Fruit fly (Drosophila melanogaster) whole organism, embryonic: ENCODE data around the gene CG14245.
A peak's percentile ranks its signal among the peaks of the same experiment; 100 is the strongest.

Experiments used
- B-H1 ChIP-seq: fragments of 200-800 bp; sonication (Bioruptor generic); IDR thresholded peaks from 3 replicates; pipeline ENCODE4 v1.3.6; 2022; ENCODE audit warnings: missing biosample characterization, missing genetic modification characterization
- CG10267 ChIP-seq: fragments of 200-800 bp; sonication (Bioruptor generic); optimal IDR thresholded peaks from 2 replicates; lab custom pipeline; 2018; ENCODE audit warnings: missing biosample characterization, mild to moderate bottlenecking, missing genetic modification characterization, moderate library complexity
- CG11696 ChIP-seq: fragments of 200-800 bp; sonication (Bioruptor generic); IDR thresholded peaks from 2 replicates; pipeline ENCODE4 v1.3.6; 2022; ENCODE audit warnings: missing biosample characterization, missing genetic modification characterization
- CG15073 ChIP-seq: fragments of 200-800 bp; sonication (Bioruptor generic); optimal IDR thresholded peaks from 2 replicates; lab custom pipeline; 2016; ENCODE audit warnings: missing biosample characterization, missing genetic modification characterization
- CG15269 ChIP-seq: fragments of 200-800 bp; sonication (Bioruptor generic); optimal IDR thresholded peaks from 2 replicates; lab custom pipeline; 2018; ENCODE audit warnings: missing biosample characterization, mild to moderate bottlenecking, missing genetic modification characterization, moderate library complexity
- CG15514 ChIP-seq: fragments of 200-800 bp; sonication (Bioruptor generic); optimal IDR thresholded peaks from 3 replicates; lab custom pipeline; 2017; ENCODE audit warnings: missing biosample characterization, missing genetic modification characterization, mild to moderate bottlenecking, moderate library complexity, missing genetic modification reagents
- CG15601 ChIP-seq: fragments of 200-800 bp; sonication (Bioruptor generic); optimal IDR thresholded peaks from 3 replicates; lab custom pipeline; 2019; ENCODE audit warnings: missing biosample characterization, mild to moderate bottlenecking, missing genetic modification characterization, moderate library complexity
- CG17385 ChIP-seq: fragments of 200-800 bp; sonication (Bioruptor generic); optimal IDR thresholded peaks from 3 replicates; lab custom pipeline; 2018; ENCODE audit warnings: missing biosample characterization, mild to moderate bottlenecking, missing genetic modification characterization
- CG18599 ChIP-seq: fragments of 200-800 bp; sonication (Bioruptor generic); optimal IDR thresholded peaks from 3 replicates; lab custom pipeline; 2017; ENCODE audit warnings: missing biosample characterization, missing genetic modification characterization, mild to moderate bottlenecking, moderate library complexity, missing genetic modification reagents
- CG2120 ChIP-seq: fragments of 200-800 bp; sonication (Bioruptor generic); optimal IDR thresholded peaks from 3 replicates; lab custom pipeline; 2016; ENCODE audit warnings: missing biosample characterization, missing genetic modification characterization
- CG2199 ChIP-seq: fragments of 200-800 bp; sonication (Bioruptor generic); IDR thresholded peaks from 3 replicates; pipeline ENCODE4 v1.3.6; 2022; ENCODE audit warnings: missing biosample characterization, missing genetic modification characterization
- CG4707 ChIP-seq: fragments of 200-800 bp; sonication (Bioruptor generic); optimal IDR thresholded peaks from 2 replicates; lab custom pipeline; 2018; ENCODE audit warnings: missing biosample characterization, mild to moderate bottlenecking, missing genetic modification characterization, moderate library complexity
- CG4854 ChIP-seq: fragments of 200-800 bp; sonication (Bioruptor generic); optimal IDR thresholded peaks from 2 replicates; lab custom pipeline; 2016; ENCODE audit warnings: missing biosample characterization, missing genetic modification characterization, inconsistent platforms
- CG6175 ChIP-seq: fragments of 200-800 bp; sonication (Bioruptor generic); IDR thresholded peaks from 3 replicates; pipeline ENCODE4 v1.3.6; 2022; ENCODE audit warnings: missing biosample characterization, missing genetic modification characterization
- CG6272 ChIP-seq: fragments of 200-800 bp; sonication (Bioruptor generic); IDR thresholded peaks from 2 replicates; pipeline ENCODE4 v1.3.6; 2022; ENCODE audit warnings: missing biosample characterization, missing genetic modification characterization
- CG7786 ChIP-seq: fragments of 200-800 bp; sonication (Bioruptor generic); optimal IDR thresholded peaks from 2 replicates; lab custom pipeline; 2016; ENCODE audit warnings: missing biosample characterization, missing genetic modification characterization
- CG7839 ChIP-seq: fragments of 200-800 bp; sonication (Bioruptor generic); optimal IDR thresholded peaks from 3 replicates; lab custom pipeline; 2018; ENCODE audit warnings: missing biosample characterization, mild to moderate bottlenecking, missing genetic modification characterization, moderate library complexity
- CG8089 ChIP-seq: fragments of 200-800 bp; sonication (Bioruptor generic); optimal IDR thresholded peaks from 3 replicates; lab custom pipeline; 2016; ENCODE audit warnings: missing biosample characterization, missing genetic modification characterization
- CG9817 ChIP-seq: fragments of 200-800 bp; sonication (Bioruptor generic); optimal IDR thresholded peaks from 2 replicates; lab custom pipeline; 2018; ENCODE audit warnings: missing biosample characterization, mild to moderate bottlenecking, missing genetic modification characterization, moderate library complexity
- CG9876 ChIP-seq: fragments of 200-800 bp; sonication (Bioruptor generic); optimal IDR thresholded peaks from 2 replicates; lab custom pipeline; 2016; ENCODE audit warnings: missing biosample characterization, missing genetic modification characterization
- CkIIα-i1 ChIP-seq: fragments of 200-800 bp; sonication (Bioruptor generic); IDR thresholded peaks from 2 replicates; pipeline ENCODE4 v1.3.6; 2022; ENCODE audit warnings: missing biosample characterization, missing genetic modification characterization
- D19A ChIP-seq: fragments of 200-800 bp; optimal IDR thresholded peaks from 3 replicates; lab custom pipeline; 2019; ENCODE audit warnings: missing biosample characterization, mild to moderate bottlenecking, missing genetic modification characterization, moderate library complexity
- Eip74EF ChIP-seq, 2 experiments: fragments of 200-800 bp in 1 of 2; fragments of >200 bp in 1 of 2; sonication (Bioruptor generic) in 1 of 2; optimal IDR thresholded peaks; 2 replicates each; lab custom pipeline; 2017 to 2019; ENCODE audit warnings: missing biosample characterization in 2 of 2, missing genetic modification characterization in 2 of 2, mild to moderate bottlenecking in 1 of 2, moderate library complexity in 1 of 2
- Fer3 ChIP-seq: fragments of 200-800 bp; sonication (Bioruptor generic); optimal IDR thresholded peaks from 2 replicates; lab custom pipeline; 2018; ENCODE audit warnings: missing biosample characterization, mild to moderate bottlenecking, missing genetic modification characterization, moderate library complexity
- HLH54F ChIP-seq: fragments of 200-800 bp; sonication (Bioruptor generic); optimal IDR thresholded peaks from 3 replicates; lab custom pipeline; 2016; ENCODE audit warnings: missing biosample characterization, missing genetic modification characterization
- HmgD ChIP-seq: fragments of 200-800 bp; sonication (Bioruptor generic); optimal IDR thresholded peaks from 3 replicates; lab custom pipeline; 2016; ENCODE audit warnings: missing biosample characterization, missing genetic modification characterization
- Hsf ChIP-seq: fragments of 200-800 bp; sonication (Bioruptor generic); optimal IDR thresholded peaks from 3 replicates; lab custom pipeline; 2016; ENCODE audit warnings: missing biosample characterization, missing genetic modification characterization
- Lhr ChIP-seq: fragments of 200-800 bp; sonication (Bioruptor generic); optimal IDR thresholded peaks from 3 replicates; lab custom pipeline; 2017; ENCODE audit warnings: mild to moderate bottlenecking, missing biosample characterization, missing genetic modification reagents, missing genetic modification characterization
- Mrtf ChIP-seq: fragments of 200-800 bp; sonication (Bioruptor generic); IDR thresholded peaks from 3 replicates; pipeline ENCODE4 v1.3.6; 2022; ENCODE audit warnings: missing biosample characterization, missing genetic modification characterization
- Ptx1 ChIP-seq: fragments of 200-800 bp; sonication (Bioruptor generic); IDR thresholded peaks from 2 replicates; pipeline ENCODE4 v1.3.6; 2022; ENCODE audit warnings: missing biosample characterization, missing genetic modification characterization
- Rx ChIP-seq: fragments of 200-800 bp; sonication (Bioruptor generic); IDR thresholded peaks from 2 replicates; pipeline ENCODE4 v1.3.6; 2022; ENCODE audit warnings: missing biosample characterization, missing genetic modification characterization
- Sox102F ChIP-seq: fragments of 200-800 bp; sonication (Bioruptor generic); optimal IDR thresholded peaks from 2 replicates; lab custom pipeline; 2018; ENCODE audit warnings: missing biosample characterization, mild to moderate bottlenecking, missing genetic modification characterization, moderate library complexity
- Tbp ChIP-seq: fragments of >200 bp; optimal IDR thresholded peaks from 2 replicates; lab custom pipeline; 2018; ENCODE audit warnings: missing biosample characterization, missing genetic modification characterization
- bowl ChIP-seq: fragments of 200-800 bp; sonication (Bioruptor generic); IDR thresholded peaks from 2 replicates; pipeline ENCODE4 v1.3.6; 2022; ENCODE audit warnings: missing biosample characterization, missing genetic modification characterization
- bsh ChIP-seq, 2 experiments: fragments of 200-800 bp; sonication (Bioruptor generic); optimal IDR thresholded peaks; 2 replicates each; lab custom pipeline; 2017 to 2018; ENCODE audit warnings: mild to moderate bottlenecking in 2 of 2, missing biosample characterization in 2 of 2, missing genetic modification characterization in 2 of 2, moderate library complexity in 1 of 2
- cad ChIP-seq: fragments of >200 bp; optimal IDR thresholded peaks from 2 replicates; lab custom pipeline; 2017; ENCODE audit warnings: missing biosample characterization, missing genetic modification characterization
- chinmo ChIP-seq: fragments of 200-800 bp; sonication (Bioruptor generic); IDR thresholded peaks from 4 replicates; pipeline ENCODE4 v1.3.6; 2022; ENCODE audit warnings: missing biosample characterization, missing genetic modification characterization; ENCODE audit not compliant: partially characterized antibody
- dmrt11E ChIP-seq: fragments of 200-800 bp; sonication (Bioruptor generic); optimal IDR thresholded peaks from 3 replicates; lab custom pipeline; 2018; ENCODE audit warnings: missing biosample characterization, mild to moderate bottlenecking, missing genetic modification characterization, moderate library complexity
- eve ChIP-seq, 2 experiments: fragments of >200 bp; optimal IDR thresholded peaks; 2 replicates each; lab custom pipeline; 2017; ENCODE audit warnings: missing biosample characterization in 2 of 2, missing genetic modification characterization in 2 of 2
- eyg ChIP-seq: fragments of 200-800 bp; sonication (Bioruptor generic); optimal IDR thresholded peaks from 3 replicates; lab custom pipeline; 2016; ENCODE audit warnings: missing biosample characterization, missing genetic modification characterization
- fru ChIP-seq: fragments of >200 bp; optimal IDR thresholded peaks from 2 replicates; lab custom pipeline; 2017
- maf-S ChIP-seq: fragments of 200-800 bp; sonication (Bioruptor generic); optimal IDR thresholded peaks from 2 replicates; lab custom pipeline; 2016; ENCODE audit warnings: missing biosample characterization, missing genetic modification characterization
- pnt ChIP-seq: fragments of 200-800 bp; sonication (Bioruptor generic); optimal IDR thresholded peaks from 3 replicates; lab custom pipeline; 2016; ENCODE audit warnings: missing biosample characterization, missing genetic modification characterization
- pzg ChIP-seq: fragments of 200-800 bp; sonication (Bioruptor generic); optimal IDR thresholded peaks from 3 replicates; lab custom pipeline; 2018; ENCODE audit warnings: missing biosample characterization, mild to moderate bottlenecking, missing genetic modification characterization, moderate library complexity
- repo ChIP-seq: fragments of 200-800 bp; sonication (Bioruptor generic); optimal IDR thresholded peaks from 2 replicates; lab custom pipeline; 2016; ENCODE audit warnings: missing biosample characterization, missing genetic modification characterization
- sens ChIP-seq: fragments of 200-800 bp; sonication (Bioruptor generic); peaks from one replicate; lab custom pipeline; 2016; ENCODE audit warnings: missing biosample characterization, missing genetic modification characterization
- sim ChIP-seq: fragments of 200-800 bp; sonication (Bioruptor generic); IDR thresholded peaks from 2 replicates; pipeline ENCODE4 v1.3.6; 2022; ENCODE audit warnings: missing biosample characterization, missing genetic modification characterization
- sob ChIP-seq: fragments of 200-800 bp; sonication (Bioruptor generic); IDR thresholded peaks from 2 replicates; pipeline ENCODE4 v1.3.6; 2022; ENCODE audit warnings: missing biosample characterization, missing genetic modification characterization
- tin ChIP-seq: fragments of 200-800 bp; sonication (Bioruptor generic); optimal IDR thresholded peaks from 3 replicates; lab custom pipeline; 2016; ENCODE audit warnings: missing biosample characterization, missing genetic modification characterization
- toy ChIP-seq: fragments of 200-800 bp; sonication (Bioruptor generic); IDR thresholded peaks from 2 replicates; pipeline ENCODE4 v1.3.6; 2022; ENCODE audit warnings: missing biosample characterization, missing genetic modification characterization
- wdn ChIP-seq: fragments of 200-800 bp; sonication (Bioruptor generic); IDR thresholded peaks from 2 replicates; pipeline ENCODE4 v1.3.6; 2022; ENCODE audit warnings: missing biosample characterization, missing genetic modification characterization

Gene CG14245

dm6 chr3R:26714109-26714576 is 14.4 kb upstream of the CG14245 start, which contains the start of gene amon (continued):
- peak; percentile 83 for TF ChIP-seq CG4707
- TF ChIP-seq Hsf (GFP tag; lab: Kevin White, UChicago), result peak; percentile 98
- peak; percentile 98 for TF ChIP-seq Sox102F (GFP tag; lab: Kevin White, UChicago)
- TF ChIP-seq CG2199 (GFP tag; lab: Robert Waterston, UW), result peak; percentile 98
- TF ChIP-seq sim (GFP tag; lab: Robert Waterston, UW), result peak; percentile 79; the same call in 1 of the 2 replicates
- peak; percentile 99 for TF ChIP-seq CG15269 (tag; lab: Kevin White, UChicago)
- peak; percentile 99 for TF ChIP-seq Ptx1 (GFP tag; lab: Robert Waterston, UW)
- TF ChIP-seq CG4854 (GFP tag; lab: Kevin White, UChicago), result peak; percentile 97
- TF ChIP-seq repo, result peak; percentile 98
- TF ChIP-seq CG11696 (GFP tag; lab: Robert Waterston, UW), result peak; percentile 92
- TF ChIP-seq tin (GFP tag; lab: Kevin White, UChicago), result peak; percentile 99
- TF ChIP-seq sob (GFP tag; lab: Robert Waterston, UW), result peak; percentile 99
- peak; percentile 96 for TF ChIP-seq CG15514 (GFP tag; lab: Kevin White, UChicago)
- 0 out of 4 replicates have a peak, but pooled peaks have one; percentile 29 for TF ChIP-seq chinmo (GFP tag; lab: Robert Waterston, UW)
- TF ChIP-seq toy (GFP tag; lab: Robert Waterston, UW), result peak; percentile 97
- TF ChIP-seq Mrtf (GFP tag; lab: Robert Waterston, UW), result peak; percentile 99
- no peak for TF ChIP-seq eve (GFP tag; optimal IDR thresholded peaks at IDR 0.05; lab: Kevin White, UChicago)
- TF ChIP-seq CG9817, result peak; percentile 99
- peak; percentile 98 for TF ChIP-seq CG9876
- peak; percentile 97 for TF ChIP-seq CkIIα-i1 (GFP tag; lab: Robert Waterston, UW)
- peak; percentile 98 for TF ChIP-seq Rx
- peak; percentile 97 for TF ChIP-seq HmgD
- TF ChIP-seq fru (lab: Kevin White, UChicago), result no peak
- peak in 1 of 2 experiments; percentile 95 for TF ChIP-seq Eip74EF (GFP tag; optimal IDR thresholded peaks at IDR 0.05; lab: Kevin White, UChicago)
- peak; percentile 73 for TF ChIP-seq Lhr (GFP tag; lab: Kevin White, UChicago)
- TF ChIP-seq CG6272 (GFP tag; lab: Robert Waterston, UW), result peak; percentile 98
- peak; percentile 99 for TF ChIP-seq wdn
- peak; percentile 88 for TF ChIP-seq CG15601
- TF ChIP-seq Tbp (GFP tag; lab: Kevin White, UChicago), result no peak
- peak; percentile 100 for TF ChIP-seq CG2120 (GFP tag; lab: Kevin White, UChicago)
- peak; percentile 99 for TF ChIP-seq HLH54F (GFP tag; lab: Kevin White, UChicago)
- peak; percentile 99 for TF ChIP-seq maf-S (GFP tag; lab: Kevin White, UChicago)
- TF ChIP-seq CG17385 (GFP tag; lab: Kevin White, UChicago), result peak; percentile 95
- peak in 1 of 2 experiments; percentile 92 for TF ChIP-seq bsh (GFP tag; optimal IDR thresholded peaks at IDR 0.05; lab: Kevin White, UChicago)
- peak; percentile 65 for TF ChIP-seq pzg (GFP tag; lab: Kevin White, UChicago)
- peak; percentile 99 for TF ChIP-seq pnt (GFP tag; lab: Kevin White, UChicago)
- peak; percentile 95 for TF ChIP-seq CG8089 (GFP tag; lab: Kevin White, UChicago)
- peak; percentile 98 for TF ChIP-seq CG6175 (GFP tag; lab: Robert Waterston, UW)
- TF ChIP-seq CG7786, result peak; percentile 99
- TF ChIP-seq bowl, result peak; percentile 96
- peak; percentile 97 for TF ChIP-seq B-H1
- peak; percentile 99 for TF ChIP-seq CG7839 (tag; lab: Kevin White, UChicago)
- peak; percentile 98 for TF ChIP-seq Fer3
- TF ChIP-seq cad (GFP tag; lab: Kevin White, UChicago), result no peak
- TF ChIP-seq D19A (tag; lab: Kevin White, UChicago), result peak; percentile 90
- peak; percentile 99 for TF ChIP-seq eyg (GFP tag; lab: Kevin White, UChicago)
- peak; percentile 100 for TF ChIP-seq CG18599
- TF ChIP-seq sens (GFP tag; lab: Kevin White, UChicago), result peak; percentile 99
- peak; percentile 87 for TF ChIP-seq CG10267 (tag; lab: Kevin White, UChicago)
- no peak for TF ChIP-seq dmrt11E (tag; lab: Kevin White, UChicago)
- TF ChIP-seq CG15073 (GFP tag; lab: Kevin White, UChicago), result peak; percentile 80
